Worm (Caenorhabditis elegans) whole organism, L4 larva: ENCODE results near the gene mrpl-40.

Source experiments
- F26F4.8 ChIP-seq: fragments of 200-800 bp; sonication (Bioruptor generic); conservative IDR thresholded peaks from 2 replicates; pipeline ENCODE4 v1.3.6; 2022; ENCODE audit warnings: missing genetic modification characterization, missing compliant biosample characterization
- F37D6.2 ChIP-seq: sonication (generic microtip); optimal IDR thresholded peaks from 2 replicates; lab custom pipeline; 2016; ENCODE audit warnings: mild to moderate bottlenecking, missing genetic modification characterization, missing compliant biosample characterization
- F44E2.7 ChIP-seq: fragments of 200-800 bp; sonication (Bioruptor generic); IDR thresholded peaks from 2 replicates; pipeline ENCODE4 v2.1.2; 2022; ENCODE audit warnings: missing genetic modification characterization, missing compliant biosample characterization
- T20F7.1 ChIP-seq: fragments of 200-800 bp; sonication (Bioruptor generic); optimal IDR thresholded peaks from 2 replicates; lab custom pipeline; 2018; ENCODE audit warnings: mild to moderate bottlenecking, missing genetic modification characterization, missing compliant biosample characterization
- T26A8.4 ChIP-seq: fragments of 200-800 bp; sonication (Bioruptor generic); IDR thresholded peaks from 2 replicates; pipeline ENCODE4 v1.3.6; 2022; ENCODE audit warnings: missing genetic modification characterization, missing compliant biosample characterization
- Y5F2A.4 ChIP-seq: fragments of 200-800 bp; sonication (Bioruptor generic); optimal IDR thresholded peaks from 2 replicates; lab custom pipeline; 2018; ENCODE audit warnings: mild to moderate bottlenecking, missing genetic modification characterization, missing compliant biosample characterization
- aha-1 ChIP-seq: fragments of 150-350 bp; peaks from one replicate; lab custom pipeline; 2014; ENCODE audit warnings: missing biosample characterization, missing genetic modification characterization
- ama-1 ChIP-seq: fragments of 150-350 bp; optimal IDR thresholded peaks from 2 replicates; lab custom pipeline; 2014; ENCODE audit warnings: inconsistent platforms, mixed read lengths
- arid-1 ChIP-seq: fragments of 200-800 bp; sonication (Bioruptor generic); conservative IDR thresholded peaks from 2 replicates; pipeline ENCODE4 v1.3.6; 2022; ENCODE audit warnings: missing genetic modification reagents, missing genetic modification characterization, missing compliant biosample characterization
- attf-4 ChIP-seq: sonication (generic microtip); optimal IDR thresholded peaks from 3 replicates; lab custom pipeline; 2017; ENCODE audit warnings: missing biosample characterization, missing genetic modification characterization
- ceh-20 ChIP-seq: fragments of 200-800 bp; sonication (Bioruptor generic); IDR thresholded peaks from 2 replicates; pipeline ENCODE4 v1.3.6; 2022; ENCODE audit warnings: missing genetic modification reagents, missing genetic modification characterization, missing compliant biosample characterization
- ceh-28 ChIP-seq: fragments of 150-350 bp; optimal IDR thresholded peaks from 2 replicates; lab custom pipeline; 2014; ENCODE audit warnings: missing biosample characterization, missing genetic modification reagents, missing genetic modification characterization
- ceh-32 ChIP-seq: sonication (generic microtip); optimal IDR thresholded peaks from 2 replicates; lab custom pipeline; 2016; ENCODE audit warnings: mild to moderate bottlenecking, missing genetic modification characterization, missing compliant biosample characterization; ENCODE audit not compliant: poor library complexity
- ceh-44 ChIP-seq: fragments of 200-800 bp; sonication (Bioruptor generic); IDR thresholded peaks from 2 replicates; pipeline ENCODE4 v1.3.6; 2022; ENCODE audit warnings: missing genetic modification reagents, missing genetic modification characterization, missing compliant biosample characterization
- ceh-82 ChIP-seq: sonication (generic microtip); optimal IDR thresholded peaks from 2 replicates; lab custom pipeline; 2017; ENCODE audit warnings: missing biosample characterization, missing genetic modification characterization
- ces-1 ChIP-seq: fragments of 150-350 bp; sonication (generic microtip); optimal IDR thresholded peaks from 4 replicates; lab custom pipeline; 2014; ENCODE audit warnings: missing biosample characterization, missing genetic modification reagents, missing genetic modification characterization
- daf-12 ChIP-seq: fragments of 150-350 bp; optimal IDR thresholded peaks from 2 replicates; lab custom pipeline; 2014; ENCODE audit warnings: missing biosample characterization, missing genetic modification reagents, missing genetic modification characterization
- dmd-6 ChIP-seq: fragments of 200-800 bp; sonication (Bioruptor generic); IDR thresholded peaks from 2 replicates; pipeline ENCODE4 v1.3.6; 2022; ENCODE audit warnings: missing genetic modification reagents, missing genetic modification characterization, missing compliant biosample characterization
- dmd-8 ChIP-seq: fragments of 200-800 bp; sonication (Bioruptor generic); IDR thresholded peaks from 2 replicates; pipeline ENCODE4 v1.3.6; 2022; ENCODE audit warnings: missing genetic modification characterization, missing compliant biosample characterization
- hlh-11 ChIP-seq: fragments of 200-800 bp; sonication (Bioruptor generic); optimal IDR thresholded peaks from 2 replicates; lab custom pipeline; 2018; ENCODE audit warnings: mild to moderate bottlenecking, missing genetic modification characterization, missing compliant biosample characterization
- hlh-30 ChIP-seq: sonication (generic microtip); optimal IDR thresholded peaks from 2 replicates; lab custom pipeline; 2017; ENCODE audit warnings: antibody characterized with exemption, mild to moderate bottlenecking, missing genetic modification characterization, missing compliant biosample characterization; ENCODE audit not compliant: insufficient read depth
- lim-7 ChIP-seq: fragments of 200-800 bp; sonication (Bioruptor generic); IDR thresholded peaks from 2 replicates; pipeline ENCODE4 v1.3.6; 2022; ENCODE audit warnings: missing genetic modification characterization, missing compliant biosample characterization
- lin-1 ChIP-seq: fragments of 200-800 bp; sonication (Bioruptor generic); IDR thresholded peaks from 2 replicates; pipeline ENCODE4 v1.3.6; 2022; ENCODE audit warnings: missing genetic modification reagents, missing genetic modification characterization, missing compliant biosample characterization
- lin-38 ChIP-seq: fragments of 200-800 bp; sonication (Bioruptor generic); IDR thresholded peaks from 2 replicates; pipeline ENCODE4 v1.3.6; 2022; ENCODE audit warnings: missing genetic modification reagents, missing genetic modification characterization, missing compliant biosample characterization
- lin-39 ChIP-seq: fragments of 150-350 bp; optimal IDR thresholded peaks from 2 replicates; lab custom pipeline; 2014; ENCODE audit warnings: missing biosample characterization, missing genetic modification reagents, missing genetic modification characterization
- lir-3 ChIP-seq: sonication (generic microtip); optimal IDR thresholded peaks from 2 replicates; lab custom pipeline; 2016; ENCODE audit warnings: mild to moderate bottlenecking, missing genetic modification characterization, missing compliant biosample characterization
- madf-9 ChIP-seq: fragments of 200-800 bp; sonication (Bioruptor generic); conservative IDR thresholded peaks from 2 replicates; pipeline ENCODE4 v1.3.6; 2022; ENCODE audit warnings: missing genetic modification reagents, missing genetic modification characterization, missing compliant biosample characterization
- mdl-1 ChIP-seq, 2 experiments: fragments of 150-350 bp in 1 of 2; sonication (generic microtip) in 1 of 2; optimal IDR thresholded peaks; 2 replicates each; lab custom pipeline; 2014 to 2017; ENCODE audit warnings: missing biosample characterization in 2 of 2, missing genetic modification characterization in 2 of 2
- mdt-29 ChIP-seq: fragments of 200-800 bp; sonication (Bioruptor generic); IDR thresholded peaks from 2 replicates; pipeline ENCODE4 v1.3.6; 2022; ENCODE audit warnings: missing genetic modification reagents, missing genetic modification characterization, missing compliant biosample characterization
- mep-1 ChIP-seq: fragments of 150-350 bp; sonication (generic microtip); optimal IDR thresholded peaks from 3 replicates; lab custom pipeline; 2014; ENCODE audit warnings: missing biosample characterization, missing genetic modification characterization
- mxl-2 ChIP-seq: fragments of 200-800 bp; sonication (Bioruptor generic); conservative IDR thresholded peaks from 2 replicates; pipeline ENCODE4 v1.3.6; 2022; ENCODE audit warnings: missing genetic modification reagents, missing genetic modification characterization, missing compliant biosample characterization
- mxl-3 ChIP-seq: fragments of 200-800 bp; sonication (Bioruptor generic); optimal IDR thresholded peaks from 2 replicates; lab custom pipeline; 2018; ENCODE audit warnings: mild to moderate bottlenecking, missing genetic modification characterization, missing compliant biosample characterization
- nhr-237 ChIP-seq: sonication (generic microtip); optimal IDR thresholded peaks from 2 replicates; lab custom pipeline; 2017; ENCODE audit warnings: missing biosample characterization, missing genetic modification characterization
- nhr-25 ChIP-seq: sonication (generic microtip); optimal IDR thresholded peaks from 2 replicates; lab custom pipeline; 2017; ENCODE audit warnings: missing genetic modification characterization, mild to moderate bottlenecking, missing compliant biosample characterization, antibody characterized with exemption, moderate library complexity, borderline replicate concordance; ENCODE audit not compliant: insufficient read depth
- nhr-41 ChIP-seq: fragments of 200-800 bp; sonication (Bioruptor generic); IDR thresholded peaks from 2 replicates; pipeline ENCODE4 v1.3.6; 2022; ENCODE audit warnings: missing genetic modification reagents, missing genetic modification characterization, missing compliant biosample characterization
- nhr-42 ChIP-seq: fragments of 200-800 bp; sonication (Bioruptor generic); IDR thresholded peaks from 2 replicates; pipeline ENCODE4 v1.3.6; 2022; ENCODE audit warnings: missing genetic modification characterization, missing compliant biosample characterization
- nhr-6 ChIP-seq: fragments of 150-350 bp; optimal IDR thresholded peaks from 2 replicates; lab custom pipeline; 2014; ENCODE audit warnings: missing biosample characterization, missing genetic modification characterization
- nhr-77 ChIP-seq: fragments of 150-350 bp; optimal IDR thresholded peaks from 2 replicates; lab custom pipeline; 2014; ENCODE audit warnings: missing biosample characterization, missing genetic modification characterization
- rbr-2 ChIP-seq: sonication (generic microtip); optimal IDR thresholded peaks from 2 replicates; lab custom pipeline; 2016; ENCODE audit warnings: missing genotype, missing genetic modification characterization, missing compliant biosample characterization
- saeg-2 ChIP-seq: fragments of 200-800 bp; sonication (Bioruptor generic); IDR thresholded peaks from 2 replicates; pipeline ENCODE4 v1.3.6; 2022; ENCODE audit warnings: missing genetic modification reagents, missing genetic modification characterization, missing compliant biosample characterization
- sdz-12 ChIP-seq: fragments of 200-800 bp; sonication (Bioruptor generic); optimal IDR thresholded peaks from 2 replicates; lab custom pipeline; 2018; ENCODE audit warnings: mild to moderate bottlenecking, missing genetic modification characterization, missing compliant biosample characterization
- set-16 ChIP-seq: fragments of 200-800 bp; sonication (Bioruptor generic); IDR thresholded peaks from 2 replicates; pipeline ENCODE4 v1.3.6; 2022; ENCODE audit warnings: missing genetic modification reagents, missing genetic modification characterization, missing compliant biosample characterization
- snpc-1.2 ChIP-seq: fragments of 200-800 bp; sonication (Bioruptor generic); IDR thresholded peaks from 2 replicates; pipeline ENCODE4 v1.3.6; 2022; ENCODE audit warnings: missing genetic modification reagents, missing genetic modification characterization, missing compliant biosample characterization
- tag-97 ChIP-seq: fragments of 200-800 bp; sonication (Bioruptor generic); IDR thresholded peaks from 2 replicates; pipeline ENCODE4 v1.3.6; 2022; ENCODE audit warnings: missing genetic modification characterization, missing compliant biosample characterization
- unc-130 ChIP-seq: sonication (generic microtip); optimal IDR thresholded peaks from 2 replicates; lab custom pipeline; 2016; ENCODE audit warnings: missing genetic modification reagents, missing genetic modification characterization, missing compliant biosample characterization
- unc-39 ChIP-seq: sonication (generic microtip); optimal IDR thresholded peaks from 2 replicates; lab custom pipeline; 2017; ENCODE audit warnings: missing biosample characterization, missing genetic modification characterization
- unc-62 ChIP-seq, 3 experiments: fragments of 150-350 bp in 1 of 3; sonication (generic microtip); optimal IDR thresholded peaks in 2 of 3; peaks in 1 of 3; 1 replicate in 1 of 3; 2 replicates in 2 of 3; lab custom pipeline; 2014 to 2017; ENCODE audit warnings: missing biosample characterization in 3 of 3, missing genetic modification characterization in 3 of 3, missing genetic modification reagents in 3 of 3, missing genotype in 1 of 3
- vab-7 ChIP-seq: fragments of 200-800 bp; sonication (Bioruptor generic); IDR thresholded peaks from 2 replicates; pipeline ENCODE4 v1.3.6; 2022; ENCODE audit warnings: missing genetic modification reagents, missing genetic modification characterization, missing compliant biosample characterization
- zfp-2 ChIP-seq: sonication (generic microtip); optimal IDR thresholded peaks from 2 replicates; lab custom pipeline; 2016; ENCODE audit warnings: mild to moderate bottlenecking, missing genetic modification characterization, missing compliant biosample characterization
- zfp-3 ChIP-seq: fragments of 200-800 bp; sonication (Bioruptor generic); conservative IDR thresholded peaks from 2 replicates; pipeline ENCODE4 v1.3.6; 2022; ENCODE audit warnings: missing genetic modification reagents, missing genetic modification characterization, missing compliant biosample characterization
- ztf-7 ChIP-seq: fragments of 150-350 bp; optimal IDR thresholded peaks from 2 replicates; lab custom pipeline; 2014; ENCODE audit warnings: missing biosample characterization, missing genetic modification characterization

Gene mrpl-40

ce11 chrIII:62383-62873, 24.9 kb upstream of the mrpl-40 start (continued):
- no peak for TF ChIP-seq F26F4.8 (GFP tag; lab: Robert Waterston, UW)
- TF ChIP-seq aha-1 (tag; lab: Kevin White, UChicago), result peak; percentile 97
- no peak for TF ChIP-seq hlh-11 (tag; lab: Kevin White, UChicago)
- TF ChIP-seq mep-1, result peak; percentile 91
- no peak for TF ChIP-seq attf-4 (tag; lab: Kevin White, UChicago)
- peak; percentile 36 for TF ChIP-seq rbr-2 (tag; lab: Kevin White, UChicago)
- no peak for TF ChIP-seq nhr-25 (tag; lab: Kevin White, UChicago)
- TF ChIP-seq ceh-32, result no peak
- peak; percentile 75; the same call in 1 of the 2 replicates for TF ChIP-seq T26A8.4 (GFP tag; lab: Robert Waterston, UW)
- TF ChIP-seq T20F7.1 (GFP tag; lab: Kevin White, UChicago), result peak; percentile 76
- no peak for TF ChIP-seq unc-39 (tag; lab: Kevin White, UChicago)
- TF ChIP-seq vab-7 (GFP tag; lab: Robert Waterston, UW), result peak; percentile 64
- peak; percentile 5; the same call in 1 of the 2 replicates for TF ChIP-seq nhr-41 (GFP tag; lab: Robert Waterston, UW)
- peak; percentile 61 for TF ChIP-seq arid-1 (GFP tag; lab: Robert Waterston, UW)
- TF ChIP-seq nhr-42 (GFP tag; lab: Robert Waterston, UW), result no peak
- TF ChIP-seq lin-1 (GFP tag; lab: Robert Waterston, UW), result peak; percentile 75
- no peak for TF ChIP-seq set-16 (GFP tag; lab: Robert Waterston, UW)
- TF ChIP-seq dmd-8, result no peak
- TF ChIP-seq zfp-3 (GFP tag; lab: Robert Waterston, UW), result peak; percentile 87
- TF ChIP-seq saeg-2 (GFP tag; lab: Robert Waterston, UW), result 0 out of 2 replicates have a peak, but pooled peaks have one; percentile 4
- no peak for TF ChIP-seq mxl-2 (GFP tag; lab: Robert Waterston, UW)
- TF ChIP-seq ceh-44 (GFP tag; lab: Robert Waterston, UW), result no peak
- peak; percentile 42 for TF ChIP-seq zfp-2 (tag; lab: Kevin White, UChicago)
- TF ChIP-seq daf-12, result no peak
- peak; percentile 80 for TF ChIP-seq ama-1 (lab: Kevin White, UChicago)
- peak; percentile 50 for TF ChIP-seq lin-38 (GFP tag; lab: Robert Waterston, UW)
- TF ChIP-seq mxl-3 (GFP tag; lab: Kevin White, UChicago), result no peak
- TF ChIP-seq ces-1 (GFP tag; lab: Kevin White, UChicago), result peak; percentile 60
- no peak for TF ChIP-seq ceh-28 (tag; lab: Kevin White, UChicago)
- peak; percentile 31; the same call in 1 of the 2 replicates for TF ChIP-seq snpc-1.2 (GFP tag; lab: Robert Waterston, UW)
- peak; percentile 27 for TF ChIP-seq nhr-77 (tag; lab: Kevin White, UChicago)
- TF ChIP-seq Y5F2A.4 (GFP tag; lab: Kevin White, UChicago), result no peak
- TF ChIP-seq ceh-20 (GFP tag; lab: Robert Waterston, UW), result 0 out of 2 replicates have a peak, but pooled peaks have one; percentile 52
- TF ChIP-seq hlh-30 (tag; lab: Kevin White, UChicago), result no peak
- TF ChIP-seq mdl-1 (tag; optimal IDR thresholded peaks at IDR 0.05; lab: Kevin White, UChicago), result no peak
- no peak for TF ChIP-seq F44E2.7 (GFP tag; lab: Robert Waterston, UW)
- TF ChIP-seq mdt-29 (GFP tag; lab: Robert Waterston, UW), result 0 out of 2 replicates have a peak, but pooled peaks have one; percentile 21
- no peak for TF ChIP-seq unc-62 (GFP tag; optimal IDR thresholded peaks at IDR 0.05 in 1 of 2; lab: Kevin White, UChicago)
- TF ChIP-seq unc-62 (tag; optimal IDR thresholded peaks at IDR 0.05; lab: Kevin White, UChicago), result no peak
- no peak for TF ChIP-seq ztf-7 (tag; lab: Kevin White, UChicago)
- no peak for TF ChIP-seq ceh-82 (tag; lab: Kevin White, UChicago)
- TF ChIP-seq tag-97 (GFP tag; lab: Robert Waterston, UW), result no peak
- no peak for TF ChIP-seq sdz-12 (GFP tag; lab: Kevin White, UChicago)
- no peak for TF ChIP-seq nhr-6 (tag; lab: Kevin White, UChicago)
- peak; percentile 22 for TF ChIP-seq nhr-237 (tag; lab: Kevin White, UChicago)
- TF ChIP-seq dmd-6 (GFP tag; lab: Robert Waterston, UW), result peak; percentile 35
- no peak for TF ChIP-seq madf-9
- TF ChIP-seq unc-130, result no peak
- TF ChIP-seq lim-7 (GFP tag; lab: Robert Waterston, UW), result no peak
- TF ChIP-seq lir-3 (tag; lab: Kevin White, UChicago), result no peak
- TF ChIP-seq lin-39 (tag; lab: Kevin White, UChicago), result no peak
- TF ChIP-seq F37D6.2, result peak; percentile 12
